Worm (Caenorhabditis elegans): Measurements from ENCODE around the gene C06C6.8.

Gene C06C6.8

ce11 chrV:15996655-15997186, at the start of gene C06C6.8, which contains the start of gene C06C6.9:
TSS of gene C06C6.8 (plus strand) at chrV:15997136.
TSS of gene C06C6.9 (minus strand) at chrV:15996755.
- TF ChIP-seq unc-62 (GFP tag; optimal IDR thresholded peaks at IDR 0.05), result no peak

ce11 chrV:15950903-15951302, 46.0 kb upstream of the C06C6.8 start, which contains the start of gene srw-59:
TSS of gene srw-59 (minus strand) at chrV:15951003.
- no peak for TF ChIP-seq unc-62 (GFP tag; optimal IDR thresholded peaks at IDR 0.05)

ce11 chrV:15952762-15953161, 44.2 kb upstream of the C06C6.8 start, which contains the start of gene srw-56:
TSS of gene srw-56 (minus strand) at chrV:15952862.
- TF ChIP-seq unc-62 (GFP tag; optimal IDR thresholded peaks at IDR 0.05), result no peak

ce11 chrV:15954932-15955331, 42.0 kb upstream of the C06C6.8 start, which contains the start of gene srw-57:
TSS of gene srw-57 (minus strand) at chrV:15955032.
- TF ChIP-seq unc-62 (GFP tag; optimal IDR thresholded peaks at IDR 0.05), result no peak

ce11 chrV:15955497-15955896, 41.4 kb upstream of the C06C6.8 start, which contains the start of gene srh-186:
TSS of gene srh-186 (plus strand) at chrV:15955797.
- no peak for TF ChIP-seq unc-62 (GFP tag; optimal IDR thresholded peaks at IDR 0.05)

- TF ChIP-seq unc-62 (GFP tag; optimal IDR thresholded peaks at IDR 0.05), result no peak
These were observed 39.8 kb upstream of the C06C6.8 start, which contains the start of gene F36G9.3 for ce11 chrV:15957098-15957497. TSS of gene F36G9.3 (plus strand) at chrV:15957398.

ce11 chrV:15959456-15959855, 37.5 kb upstream of the C06C6.8 start:
- no peak for TF ChIP-seq unc-62 (GFP tag; optimal IDR thresholded peaks at IDR 0.05)

- TF ChIP-seq unc-62 (GFP tag; optimal IDR thresholded peaks at IDR 0.05), result no peak
These were observed 31.8 kb upstream of the C06C6.8 start, which contains the start of gene sri-2 for ce11 chrV:15965114-15965513. TSS of gene sri-2 (minus strand) at chrV:15965214.

- TF ChIP-seq unc-62 (GFP tag; optimal IDR thresholded peaks at IDR 0.05), result no peak
These were observed 29.4 kb upstream of the C06C6.8 start, which contains the start of gene sri-1 for ce11 chrV:15967542-15967941. TSS of gene sri-1 (minus strand) at chrV:15967642.

- TF ChIP-seq unc-62 (GFP tag; optimal IDR thresholded peaks at IDR 0.05), result no peak
These were observed 27.3 kb upstream of the C06C6.8 start, which contains the start of gene F36G9.7 for ce11 chrV:15969653-15970052. TSS of gene F36G9.7 (minus strand) at chrV:15969753.

- TF ChIP-seq unc-62 (GFP tag; optimal IDR thresholded peaks at IDR 0.05), result no peak
These were observed 26.1 kb upstream of the C06C6.8 start for ce11 chrV:15970820-15971219.

- TF ChIP-seq unc-62 (GFP tag; optimal IDR thresholded peaks at IDR 0.05), result no peak
These were observed 24.5 kb upstream of the C06C6.8 start, which contains the start of gene sru-23 for ce11 chrV:15972484-15972883. TSS of gene sru-23 (minus strand) at chrV:15972584.

- TF ChIP-seq unc-62 (GFP tag; optimal IDR thresholded peaks at IDR 0.05), result no peak
These were observed 22.1 kb upstream of the C06C6.8 start, which contains the start of gene sru-22 for ce11 chrV:15974836-15975235. TSS of gene sru-22 (minus strand) at chrV:15974936.

ce11 chrV:15975845-15976244, 21.1 kb upstream of the C06C6.8 start, which contains the start of gene clec-232:
TSS of gene clec-232 (plus strand) at chrV:15976145.
- TF ChIP-seq unc-62 (GFP tag; optimal IDR thresholded peaks at IDR 0.05), result no peak

ce11 chrV:15978232-15978764, 18.6 kb upstream of the C06C6.8 start, which contains the start of gene oac-20:
TSS of gene oac-20 (plus strand) at chrV:15978714.
- TF ChIP-seq unc-62 (GFP tag; optimal IDR thresholded peaks at IDR 0.05), result no peak

ce11 chrV:15982733-15983344, 14.1 kb upstream of the C06C6.8 start, which contains the start of the genes fbxa-99 and F36G9.13:
TSS of gene fbxa-99 (minus strand) at chrV:15982854.
TSS of gene F36G9.13 (plus strand) at chrV:15983294.
- TF ChIP-seq unc-62 (GFP tag; optimal IDR thresholded peaks at IDR 0.05), result no peak

Measured in whole organism, dauer.